Worm (Caenorhabditis elegans) whole organism, early embryonic: Measurements from ENCODE around the gene F28B12.6.

ENCODE experiments used
- ama-1 ChIP-seq: fragments of 150-350 bp; optimal IDR thresholded peaks from 2 replicates; lab custom pipeline; 2014
- tbx-37 ChIP-seq: fragments of 200-800 bp; sonication (Bioruptor generic); conservative IDR thresholded peaks from 2 replicates; pipeline ENCODE4 v1.3.6; 2022; ENCODE audit warnings: missing genetic modification reagents, missing genetic modification characterization, missing compliant biosample characterization
- tra-4 ChIP-seq: sonication (generic microtip); optimal IDR thresholded peaks from 2 replicates; lab custom pipeline; 2017; ENCODE audit warnings: missing genetic modification characterization, missing compliant biosample characterization

DNA sequence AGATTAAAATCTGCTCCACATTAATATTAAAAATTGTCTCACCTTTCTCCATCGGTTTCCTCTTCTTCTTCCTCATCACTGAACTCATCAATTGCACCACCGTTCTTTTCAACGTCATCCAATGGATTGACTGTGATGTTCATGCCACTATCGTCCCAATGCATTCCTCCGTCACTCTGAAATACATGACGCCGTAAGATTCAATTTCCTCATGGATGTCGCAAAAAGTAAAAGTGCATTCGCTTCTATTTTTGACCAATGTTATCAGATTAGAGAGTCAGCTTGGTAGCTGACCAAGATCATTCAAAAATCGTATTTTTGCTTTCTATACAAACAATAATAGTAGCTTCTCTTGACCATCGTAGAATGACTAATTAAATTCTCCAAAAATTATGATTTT is 5.8 kb downstream of the F28B12.6 start:
- TF ChIP-seq tra-4 (tag; lab: Kevin White, UChicago) (no peak), ama-1 (lab: Kevin White, UChicago) (no peak), tbx-37 (GFP tag; lab: Robert Waterston, UW) (no peak)
